Fruit fly (Drosophila melanogaster): ENCODE measurements around the gene CG31445.

dm6 chr3R:29253874-29254273 lies 9.2 kb upstream of the CG31445 start:
- no peak for TF ChIP-seq CG11617 (GFP tag; optimal IDR thresholded peaks at IDR 0.05)
- no peak for TF ChIP-seq tj (GFP tag; optimal IDR thresholded peaks at IDR 0.05)
- TF ChIP-seq CG7101 (tag; optimal IDR thresholded peaks at IDR 0.05), result no peak
- TF ChIP-seq kay (GFP tag; ENCODE audit: borderline replicate concordance), result no peak
- no peak for TF ChIP-seq cic (GFP tag; optimal IDR thresholded peaks at IDR 0.05)
- no peak for TF ChIP-seq Crg-1 (GFP tag; optimal IDR thresholded peaks at IDR 0.05)
- no peak for TF ChIP-seq Mnt (GFP tag; optimal IDR thresholded peaks at IDR 0.05)
- no peak for TF ChIP-seq toe (GFP tag; optimal IDR thresholded peaks at IDR 0.05)
- no peak for TF ChIP-seq CG5204 (GFP tag; optimal IDR thresholded peaks at IDR 0.05)
- no peak for TF ChIP-seq CG33017 (tag; optimal IDR thresholded peaks at IDR 0.05)

Data from whole organism, adult.